Fruit fly (Drosophila melanogaster) whole organism, embryonic: ENCODE measurements around the gene CG5235.

Experiments used
- Atf3 ChIP-seq: fragments of 200-800 bp; sonication (Bioruptor generic); optimal IDR thresholded peaks from 3 replicates; lab custom pipeline; 2016; ENCODE audit warnings: missing biosample characterization, missing genetic modification characterization
- Bdp1 ChIP-seq: fragments of 200-800 bp; sonication (Bioruptor generic); optimal IDR thresholded peaks from 3 replicates; lab custom pipeline; 2016; ENCODE audit warnings: missing biosample characterization, missing genetic modification characterization
- CG10321 ChIP-seq: fragments of 200-800 bp; sonication (Bioruptor generic); IDR thresholded peaks from 2 replicates; pipeline ENCODE4 v1.3.6; 2022; ENCODE audit warnings: missing biosample characterization, missing genetic modification characterization
- CG12104 ChIP-seq: fragments of 200-800 bp; sonication (Bioruptor generic); optimal IDR thresholded peaks from 3 replicates; lab custom pipeline; 2016; ENCODE audit warnings: missing biosample characterization, missing genetic modification characterization
- CG14710 ChIP-seq: fragments of 200-800 bp; sonication (Bioruptor generic); optimal IDR thresholded peaks from 3 replicates; lab custom pipeline; 2019; ENCODE audit warnings: missing biosample characterization, mild to moderate bottlenecking, missing genetic modification characterization, moderate library complexity
- CG17829 ChIP-seq: fragments of 200-800 bp; optimal IDR thresholded peaks from 2 replicates; lab custom pipeline; 2019; ENCODE audit warnings: missing biosample characterization, mild to moderate bottlenecking, missing genetic modification characterization, moderate library complexity
- CG18476 ChIP-seq: fragments of 200-800 bp; sonication (Bioruptor generic); optimal IDR thresholded peaks from 2 replicates; lab custom pipeline; 2016; ENCODE audit warnings: missing biosample characterization, mild to moderate bottlenecking, missing genetic modification characterization
- CG18619 ChIP-seq: fragments of 200-800 bp; sonication (Bioruptor generic); optimal IDR thresholded peaks from 3 replicates; lab custom pipeline; 2017; ENCODE audit warnings: missing biosample characterization, mild to moderate bottlenecking, missing genetic modification characterization
- CG2875 ChIP-seq: fragments of 200-800 bp; sonication (Bioruptor generic); optimal IDR thresholded peaks from 2 replicates; lab custom pipeline; 2017; ENCODE audit warnings: missing biosample characterization, mild to moderate bottlenecking, missing genetic modification characterization, missing genetic modification reagents
- CG3163 ChIP-seq: fragments of 200-800 bp; sonication (Bioruptor generic); optimal IDR thresholded peaks from 3 replicates; lab custom pipeline; 2016; ENCODE audit warnings: missing biosample characterization, missing genetic modification characterization
- CG32767 ChIP-seq: fragments of 200-800 bp; sonication (Bioruptor generic); IDR thresholded peaks from 2 replicates; pipeline ENCODE4 v1.3.6; 2022; ENCODE audit warnings: missing biosample characterization, missing genetic modification characterization
- CG34224 ChIP-seq: fragments of 200-800 bp; sonication (Bioruptor generic); IDR thresholded peaks from 3 replicates; pipeline ENCODE4 v1.3.6; 2022; ENCODE audit warnings: missing biosample characterization, missing genetic modification characterization; ENCODE audit not compliant: partially characterized antibody
- CG3995 ChIP-seq: fragments of 200-800 bp; sonication (Bioruptor generic); optimal IDR thresholded peaks from 3 replicates; lab custom pipeline; 2016; ENCODE audit warnings: missing biosample characterization, missing genetic modification characterization
- CG4282 ChIP-seq: fragments of 200-800 bp; sonication (Bioruptor generic); optimal IDR thresholded peaks from 2 replicates; lab custom pipeline; 2016; ENCODE audit warnings: missing biosample characterization, missing genetic modification characterization
- CG5180 ChIP-seq: fragments of 200-800 bp; sonication (Bioruptor generic); optimal IDR thresholded peaks from 3 replicates; lab custom pipeline; 2017; ENCODE audit warnings: missing biosample characterization, missing genetic modification characterization, mild to moderate bottlenecking, moderate library complexity, missing genetic modification reagents
- CG5953 ChIP-seq: fragments of 200-800 bp; sonication (Bioruptor generic); IDR thresholded peaks from 2 replicates; pipeline ENCODE4 v1.3.6; 2022; ENCODE audit warnings: missing biosample characterization, missing genetic modification characterization
- CG9215 ChIP-seq: fragments of 200-800 bp; sonication (Bioruptor generic); IDR thresholded peaks from 2 replicates; pipeline ENCODE4 v1.3.6; 2022; ENCODE audit warnings: missing biosample characterization, missing genetic modification characterization
- CHES-1-like ChIP-seq: fragments of 200-800 bp; sonication (Bioruptor generic); optimal IDR thresholded peaks from 2 replicates; lab custom pipeline; 2016; ENCODE audit warnings: missing biosample characterization, missing genetic modification characterization
- CkIIα-i1 ChIP-seq: fragments of 200-800 bp; sonication (Bioruptor generic); IDR thresholded peaks from 2 replicates; pipeline ENCODE4 v1.3.6; 2022; ENCODE audit warnings: missing biosample characterization, missing genetic modification characterization
- CoRest ChIP-seq: fragments of 200-800 bp; sonication (Bioruptor generic); optimal IDR thresholded peaks from 3 replicates; lab custom pipeline; 2018; ENCODE audit warnings: missing biosample characterization, mild to moderate bottlenecking, missing genetic modification characterization, moderate library complexity
- Dbx ChIP-seq: fragments of 200-800 bp; sonication (Bioruptor generic); IDR thresholded peaks from 3 replicates; pipeline ENCODE4 v1.3.6; 2022; ENCODE audit warnings: missing biosample characterization, missing genetic modification characterization
- Dip2 ChIP-seq: fragments of 200-800 bp; sonication (Bioruptor generic); IDR thresholded peaks from 2 replicates; pipeline ENCODE4 v1.3.6; 2022; ENCODE audit warnings: missing biosample characterization, missing genetic modification characterization
- E2f2 ChIP-seq: fragments of 200-800 bp; sonication (Bioruptor generic); IDR thresholded peaks from 2 replicates; pipeline ENCODE4 v1.3.6; 2022; ENCODE audit warnings: missing biosample characterization, missing genetic modification characterization
- Ets97D ChIP-seq: fragments of 200-800 bp; sonication (Bioruptor generic); optimal IDR thresholded peaks from 3 replicates; lab custom pipeline; 2016; ENCODE audit warnings: missing biosample characterization, missing genetic modification characterization
- H15 ChIP-seq: fragments of 200-800 bp; sonication (Bioruptor generic); IDR thresholded peaks from 3 replicates; pipeline ENCODE4 v1.3.6; 2022; ENCODE audit warnings: missing biosample characterization, missing genetic modification characterization
- Kr ChIP-seq: fragments of 200-800 bp; sonication (Bioruptor generic); optimal IDR thresholded peaks from 2 replicates; lab custom pipeline; 2017; ENCODE audit warnings: missing biosample characterization, mild to moderate bottlenecking, missing genetic modification characterization
- NC2α ChIP-seq: fragments of 200-800 bp; sonication (Bioruptor generic); optimal IDR thresholded peaks from 2 replicates; lab custom pipeline; 2016; ENCODE audit warnings: missing biosample characterization, missing genetic modification characterization
- NK7.1 ChIP-seq: fragments of 200-800 bp; sonication (Bioruptor generic); optimal IDR thresholded peaks from 3 replicates; lab custom pipeline; 2016; ENCODE audit warnings: missing biosample characterization, missing genetic modification characterization
- Ravus ChIP-seq: fragments of 200-800 bp; sonication (Bioruptor generic); IDR thresholded peaks from 2 replicates; pipeline ENCODE4 v1.3.6; 2022; ENCODE audit warnings: missing biosample characterization, missing genetic modification characterization
- Rx ChIP-seq: fragments of 200-800 bp; sonication (Bioruptor generic); IDR thresholded peaks from 2 replicates; pipeline ENCODE4 v1.3.6; 2022; ENCODE audit warnings: missing biosample characterization, missing genetic modification characterization
- al ChIP-seq: fragments of 200-800 bp; sonication (Bioruptor generic); IDR thresholded peaks from 2 replicates; pipeline ENCODE4 v1.3.6; 2022; ENCODE audit warnings: missing biosample characterization, missing genetic modification characterization
- az2 ChIP-seq: fragments of 200-800 bp; sonication (Bioruptor generic); optimal IDR thresholded peaks from 3 replicates; lab custom pipeline; 2016; ENCODE audit warnings: missing biosample characterization, missing genetic modification characterization
- bab2 ChIP-seq: fragments of 200-800 bp; sonication (Bioruptor generic); optimal IDR thresholded peaks from 2 replicates; lab custom pipeline; 2016; ENCODE audit warnings: missing biosample characterization, missing genetic modification characterization
- dpn ChIP-seq, 2 experiments: fragments of 200-800 bp; sonication (Bioruptor generic); optimal IDR thresholded peaks; 3 replicates each; lab custom pipeline; 2016; ENCODE audit warnings: missing biosample characterization in 2 of 2, missing genetic modification characterization in 2 of 2
- fd102C ChIP-seq: fragments of 200-800 bp; sonication (Bioruptor generic); optimal IDR thresholded peaks from 2 replicates; lab custom pipeline; 2018; ENCODE audit warnings: missing biosample characterization, mild to moderate bottlenecking, missing genetic modification characterization, moderate library complexity
- fu2 ChIP-seq: fragments of 200-800 bp; sonication (Bioruptor generic); optimal IDR thresholded peaks from 2 replicates; lab custom pipeline; 2016; ENCODE audit warnings: missing biosample characterization, missing genetic modification characterization
- grn ChIP-seq: fragments of 200-800 bp; sonication (Bioruptor generic); optimal IDR thresholded peaks from 3 replicates; lab custom pipeline; 2017; ENCODE audit warnings: missing biosample characterization, missing genetic modification characterization
- gro ChIP-seq: fragments of 200-800 bp; sonication (Bioruptor generic); optimal IDR thresholded peaks from 2 replicates; lab custom pipeline; 2016; ENCODE audit warnings: missing biosample characterization, missing genetic modification characterization
- her ChIP-seq: fragments of 200-800 bp; sonication (Bioruptor generic); optimal IDR thresholded peaks from 2 replicates; lab custom pipeline; 2016; ENCODE audit warnings: missing biosample characterization, missing genetic modification characterization
- jumu ChIP-seq: fragments of 200-800 bp; sonication (Bioruptor generic); optimal IDR thresholded peaks from 3 replicates; lab custom pipeline; 2016; ENCODE audit warnings: missing biosample characterization, missing genetic modification characterization
- lmd ChIP-seq: fragments of 200-800 bp; sonication (Bioruptor generic); IDR thresholded peaks from 2 replicates; pipeline ENCODE4 v1.3.6; 2022; ENCODE audit warnings: missing biosample characterization, missing genetic modification characterization
- maf-S ChIP-seq: fragments of 200-800 bp; sonication (Bioruptor generic); optimal IDR thresholded peaks from 2 replicates; lab custom pipeline; 2016; ENCODE audit warnings: missing biosample characterization, missing genetic modification characterization
- nerfin-2 ChIP-seq: fragments of 200-800 bp; sonication (Bioruptor generic); IDR thresholded peaks from 2 replicates; pipeline ENCODE4 v1.3.6; 2022; ENCODE audit warnings: missing biosample characterization, missing genetic modification characterization; ENCODE audit not compliant: partially characterized antibody
- onecut ChIP-seq: fragments of 200-800 bp; sonication (Bioruptor generic); IDR thresholded peaks from 2 replicates; pipeline ENCODE4 v1.3.6; 2022; ENCODE audit warnings: missing biosample characterization, missing genetic modification characterization
- peb ChIP-seq: fragments of 200-800 bp; sonication (Bioruptor generic); IDR thresholded peaks from 2 replicates; pipeline ENCODE4 v1.3.6; 2022; ENCODE audit warnings: missing biosample characterization, missing genetic modification characterization
- pnt ChIP-seq: fragments of 200-800 bp; sonication (Bioruptor generic); optimal IDR thresholded peaks from 3 replicates; lab custom pipeline; 2016; ENCODE audit warnings: missing biosample characterization, missing genetic modification characterization
- sr ChIP-seq: fragments of 200-800 bp; sonication (Bioruptor generic); IDR thresholded peaks from 3 replicates; pipeline ENCODE4 v1.3.6; 2022; ENCODE audit warnings: missing biosample characterization, missing genetic modification characterization
- tgo ChIP-seq: fragments of 200-800 bp; sonication (Bioruptor generic); IDR thresholded peaks from 3 replicates; pipeline ENCODE4 v1.3.6; 2022; ENCODE audit warnings: missing biosample characterization, missing genetic modification characterization
- toy ChIP-seq: fragments of 200-800 bp; sonication (Bioruptor generic); IDR thresholded peaks from 2 replicates; pipeline ENCODE4 v1.3.6; 2022; ENCODE audit warnings: missing biosample characterization, missing genetic modification characterization
- ttk ChIP-seq: fragments of 200-800 bp; sonication (Bioruptor generic); IDR thresholded peaks from 2 replicates; pipeline ENCODE4 v2.1.2; 2022; ENCODE audit warnings: missing biosample characterization, missing genetic modification characterization
- wek ChIP-seq: fragments of 200-800 bp; sonication (Bioruptor generic); optimal IDR thresholded peaks from 3 replicates; lab custom pipeline; 2018; ENCODE audit warnings: missing biosample characterization, mild to moderate bottlenecking, missing genetic modification characterization, moderate library complexity

Gene CG5235

dm6 chr3L:16045083-16045830, 44.9 kb downstream of the CG5235 start (continued):
- TF ChIP-seq gro (GFP tag; lab: Kevin White, UChicago) (no peak), peb (GFP tag; lab: Robert Waterston, UW) (peak; percentile 58), CkIIα-i1 (GFP tag; lab: Robert Waterston, UW) (no peak), maf-S (peak; percentile 20), CG2875 (GFP tag; lab: Kevin White, UChicago) (no peak), sr (GFP tag; lab: Robert Waterston, UW) (no peak), E2f2 (GFP tag; lab: Robert Waterston, UW) (no peak), CG18619 (GFP tag; lab: Kevin White, UChicago) (no peak), Kr (GFP tag; lab: Kevin White, UChicago) (no peak), CG9215 (GFP tag; lab: Robert Waterston, UW) (no peak), Dip2 (GFP tag; lab: Robert Waterston, UW) (no peak), wek (GFP tag; lab: Kevin White, UChicago) (no peak), Ravus (GFP tag; lab: Robert Waterston, UW) (peak; percentile 6; the same call in 1 of the 2 replicates), CG5953 (GFP tag; lab: Robert Waterston, UW) (no peak), fu2 (GFP tag; lab: Kevin White, UChicago) (no peak), grn (GFP tag; lab: Kevin White, UChicago) (peak; percentile 2), az2 (GFP tag; lab: Kevin White, UChicago) (no peak), pnt (peak; percentile 24), CHES-1-like (GFP tag; lab: Kevin White, UChicago) (no peak), onecut (no peak), CoRest (tag; lab: Kevin White, UChicago) (peak; percentile 44), CG17829 (tag; lab: Kevin White, UChicago) (peak; percentile 40), tgo (GFP tag; lab: Robert Waterston, UW) (peak; percentile 36; the same call in 2 of the 3 replicates), toy (GFP tag; lab: Robert Waterston, UW) (no peak), CG10321 (GFP tag; lab: Robert Waterston, UW) (no peak), CG3163 (no peak), Bdp1 (GFP tag; lab: Kevin White, UChicago) (no peak), dpn (GFP tag; optimal IDR thresholded peaks at IDR 0.05; lab: Kevin White, UChicago) (peak in 1 of 2 experiments; percentile 34), CG18476 (GFP tag; lab: Kevin White, UChicago) (no peak), NK7.1 (GFP tag; lab: Kevin White, UChicago) (no peak), CG32767 (GFP tag; lab: Robert Waterston, UW) (peak; percentile 65), Rx (GFP tag; lab: Robert Waterston, UW) (peak; percentile 12; the same call in 1 of the 2 replicates), Ets97D (GFP tag; lab: Kevin White, UChicago) (no peak), NC2α (GFP tag; lab: Kevin White, UChicago) (no peak), Atf3 (GFP tag; lab: Kevin White, UChicago) (no peak), CG5180 (GFP tag; lab: Kevin White, UChicago) (no peak), CG3995 (GFP tag; lab: Kevin White, UChicago) (no peak), ttk (GFP tag; lab: Robert Waterston, UW) (peak; percentile 27; the same call in 1 of the 2 replicates), CG12104 (GFP tag; lab: Kevin White, UChicago) (no peak), CG14710 (tag; lab: Kevin White, UChicago) (peak; percentile 12), al (peak; percentile 43; the same call in 1 of the 2 replicates), CG4282 (GFP tag; lab: Kevin White, UChicago) (no peak), H15 (no peak; the same call in 2 of the 3 replicates), bab2 (GFP tag; lab: Kevin White, UChicago) (no peak), Dbx (peak; percentile 53; the same call in 1 of the 3 replicates), lmd (GFP tag; lab: Robert Waterston, UW) (peak; percentile 36), her (no peak), jumu (GFP tag; lab: Kevin White, UChicago) (no peak), fd102C (GFP tag; lab: Kevin White, UChicago) (no peak), CG34224 (no peak; the same call in 2 of the 3 replicates), nerfin-2 (no peak)
